Worm (Caenorhabditis elegans): ENCODE measurements around the gene ttr-45.

Gene ttr-45

DNA sequence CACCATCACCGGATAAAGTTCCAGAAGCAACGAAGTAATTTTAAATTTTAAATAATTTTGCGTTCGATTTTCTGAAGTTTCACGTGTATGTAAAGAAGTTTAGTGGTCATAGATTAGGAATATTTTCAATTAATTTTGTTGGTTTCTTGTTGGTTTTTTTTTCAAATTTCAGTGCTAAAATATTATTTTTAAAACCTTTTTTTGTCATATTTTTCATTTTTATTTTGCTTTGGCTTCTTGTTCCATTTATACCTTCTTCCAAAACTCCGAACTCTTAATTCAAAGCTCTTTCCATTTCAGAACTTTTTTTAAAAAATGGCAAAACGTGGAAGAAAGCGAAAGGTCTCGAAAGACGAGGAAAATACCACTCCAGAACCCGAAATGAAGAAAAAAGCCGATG lies 7.1 kb upstream of the ttr-45 start, which contains the start of gene JC8.7:
Gene JC8.7, plus strand, starts transcription at position 301 of the 400 bp plus-strand sequence.
- TF ChIP-seq sox-2 (GFP tag; IDR thresholded peaks at IDR 0.05) = no peak
- TF ChIP-seq fax-1 (tag; optimal IDR thresholded peaks at IDR 0.05) = no peak
- no peak for TF ChIP-seq mec-3 (tag; optimal IDR thresholded peaks at IDR 0.05; ENCODE audit: borderline replicate concordance)
- TF ChIP-seq eyg-1 (tag; optimal IDR thresholded peaks at IDR 0.05) = no peak

DNA sequence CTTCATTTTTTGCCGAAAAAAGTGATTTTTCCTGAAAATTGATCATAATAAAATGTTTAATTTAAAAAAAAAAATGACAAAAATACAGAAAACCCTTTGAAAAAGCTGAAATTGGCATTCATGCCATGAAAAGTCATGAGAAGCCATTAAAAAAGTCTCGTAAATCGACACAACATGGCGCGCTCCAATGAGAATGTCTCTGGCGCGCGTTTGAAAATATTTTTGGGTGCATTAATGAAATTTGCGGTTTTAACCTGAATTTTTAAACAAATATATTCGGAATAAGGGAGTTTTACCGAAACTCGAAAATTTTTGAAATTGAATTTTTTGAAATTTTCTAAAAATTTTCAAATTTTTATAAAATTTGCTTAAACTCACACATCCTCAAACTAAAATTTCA lies 6.2 kb upstream of the ttr-45 start:
- TF ChIP-seq sox-4 (tag; optimal IDR thresholded peaks at IDR 0.05) (no peak), ceh-30 (tag; optimal IDR thresholded peaks at IDR 0.05) (no peak), elt-2 (tag; optimal IDR thresholded peaks at IDR 0.05) (no peak), ceh-6 (GFP tag; optimal IDR thresholded peaks at IDR 0.05) (no peak)

DNA sequence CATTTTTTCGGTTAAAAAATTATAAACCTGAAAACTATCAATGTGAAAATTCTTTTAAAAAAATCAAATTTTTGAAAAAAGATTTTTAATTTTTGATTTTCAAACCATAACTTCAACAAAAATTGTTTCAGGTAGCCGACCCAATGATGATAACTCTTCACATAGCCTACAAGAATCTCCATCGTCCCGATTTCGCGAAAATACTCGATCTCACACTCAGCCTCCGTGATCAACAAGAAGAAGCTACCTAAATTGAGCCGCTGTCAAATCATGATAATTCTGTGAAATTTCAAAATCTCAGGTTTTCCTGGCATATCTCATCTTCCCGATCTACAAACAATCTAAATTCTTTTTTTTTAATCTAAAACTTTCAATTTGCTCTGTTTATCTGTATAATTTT lies 3.8 kb upstream of the ttr-45 start:
- TF ChIP-seq K09A11.1 (tag; optimal IDR thresholded peaks at IDR 0.05; ENCODE audit: insufficient read depth) = no peak
- TF ChIP-seq nhr-11 (tag; optimal IDR thresholded peaks at IDR 0.05) = no peak
- no peak for TF ChIP-seq pha-2 (tag; optimal IDR thresholded peaks at IDR 0.05)
- no peak for TF ChIP-seq C08G9.2 (tag; optimal IDR thresholded peaks at IDR 0.05)
- TF ChIP-seq lim-6 (tag; optimal IDR thresholded peaks at IDR 0.05) = no peak
- no peak for TF ChIP-seq npax-4 (tag; optimal IDR thresholded peaks at IDR 0.05)
- no peak for TF ChIP-seq unc-42 (tag; optimal IDR thresholded peaks at IDR 0.05)
- TF ChIP-seq ceh-31 (tag; optimal IDR thresholded peaks at IDR 0.05) = no peak
- TF ChIP-seq madf-2 (tag; optimal IDR thresholded peaks at IDR 0.05) = no peak
- no peak for TF ChIP-seq ceh-24 (tag; optimal IDR thresholded peaks at IDR 0.05)
- TF ChIP-seq hlh-6 (tag; optimal IDR thresholded peaks at IDR 0.05) = no peak
- no peak for TF ChIP-seq pag-3 (tag; optimal IDR thresholded peaks at IDR 0.05; ENCODE audit: borderline replicate concordance)
- no peak for TF ChIP-seq fkh-6 (tag; optimal IDR thresholded peaks at IDR 0.05)
- TF ChIP-seq ceh-45 (GFP tag; IDR thresholded peaks at IDR 0.05) = no peak
- TF ChIP-seq ceh-9 (tag; optimal IDR thresholded peaks at IDR 0.05) = no peak
- TF ChIP-seq F13H6.1 (tag; optimal IDR thresholded peaks at IDR 0.05) = no peak

DNA sequence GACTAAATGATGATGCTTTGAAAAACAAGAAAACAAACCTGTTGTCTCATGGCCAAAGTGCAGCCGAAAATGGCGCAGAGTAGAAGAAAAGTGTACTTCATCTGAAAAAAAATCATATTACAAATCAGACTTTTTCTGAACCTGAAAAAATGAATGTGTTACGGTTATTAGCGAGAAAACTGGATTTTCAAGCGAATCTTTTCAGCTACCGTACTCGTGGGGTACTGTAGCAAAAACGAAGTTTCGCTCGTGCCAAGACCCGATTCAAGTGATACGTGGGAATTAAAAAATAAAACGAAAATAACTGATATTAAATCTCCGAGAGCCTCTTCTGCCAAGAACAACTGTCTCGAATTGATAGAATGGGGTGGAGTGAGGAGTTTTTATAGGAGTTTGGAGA lies 1.8 kb upstream of the ttr-45 start, which contains the start of gene ttr-51:
Gene ttr-51, minus strand, starts transcription at position 101 of the 400 bp plus-strand sequence.
- TF ChIP-seq fkh-6 (tag; optimal IDR thresholded peaks at IDR 0.05) (no peak), ceh-48 (tag; optimal IDR thresholded peaks at IDR 0.05) (no peak), hlh-13 (GFP tag; optimal IDR thresholded peaks at IDR 0.05) (no peak), pax-1 (tag; optimal IDR thresholded peaks at IDR 0.05) (no peak), ama-1 (optimal IDR thresholded peaks at IDR 0.05) (no peak), eyg-1 (tag; optimal IDR thresholded peaks at IDR 0.05) (no peak)

DNA sequence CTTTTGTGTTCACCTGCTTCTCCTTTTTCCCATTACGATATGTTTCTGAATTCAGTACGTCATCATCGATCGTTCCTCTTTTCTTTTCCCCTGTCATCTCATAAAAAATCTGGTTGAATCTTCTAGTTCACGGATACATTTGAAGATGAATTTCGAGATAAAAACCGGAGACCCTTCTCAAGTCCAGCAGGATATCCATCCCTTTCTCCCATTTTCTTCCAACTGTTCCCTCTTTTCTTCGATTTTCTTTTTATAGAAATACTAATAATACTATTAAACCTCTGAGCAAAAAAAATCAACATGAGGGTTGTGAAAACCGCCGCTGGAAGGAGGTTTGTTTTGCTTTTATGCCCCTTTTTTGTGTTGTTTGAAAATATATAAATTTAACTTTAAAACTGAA lies 1.9 kb downstream of the ttr-45 start, which contains the start of gene bus-12:
Gene bus-12, plus strand, starts transcription at position 301 of the 400 bp plus-strand sequence.
- TF ChIP-seq eyg-1 (tag; optimal IDR thresholded peaks at IDR 0.05) (no peak), ama-1 (optimal IDR thresholded peaks at IDR 0.05) (no peak), K02D7.2 (tag; optimal IDR thresholded peaks at IDR 0.05) (no peak), pha-4 (tag; optimal IDR thresholded peaks at IDR 0.05) (no peak), ets-4 (tag; optimal IDR thresholded peaks at IDR 0.05) (no peak), dmd-4 (tag; optimal IDR thresholded peaks at IDR 0.05; ENCODE audit: borderline replicate concordance) (no peak), unc-55 (GFP tag; optimal IDR thresholded peaks at IDR 0.05) (no peak), madf-2 (tag; optimal IDR thresholded peaks at IDR 0.05) (no peak), lim-6 (tag; optimal IDR thresholded peaks at IDR 0.05) (no peak), unc-86 (tag; optimal IDR thresholded peaks at IDR 0.05) (no peak), ref-2 (tag; optimal IDR thresholded peaks at IDR 0.05) (no peak)

All from whole organism, late embryonic.